Fruit fly (Drosophila melanogaster) whole organism, embryonic: ENCODE measurements around the gene CG7879.
A peak's percentile ranks its signal among the peaks of the same experiment; 100 is the strongest.

Experiments used
- Ada2b ChIP-seq: fragments of 200-800 bp; sonication (Bioruptor generic); IDR thresholded peaks from 2 replicates; pipeline ENCODE4 v1.3.6; 2022; ENCODE audit warnings: missing biosample characterization, missing genetic modification characterization
- Aef1 ChIP-seq: fragments of 200-800 bp; sonication (Bioruptor generic); IDR thresholded peaks from 3 replicates; pipeline ENCODE4 v1.3.6; 2022; ENCODE audit warnings: missing biosample characterization, missing genetic modification characterization
- CG10462 ChIP-seq: fragments of 200-800 bp; sonication (Bioruptor generic); optimal IDR thresholded peaks from 2 replicates; lab custom pipeline; 2016; ENCODE audit warnings: missing biosample characterization, missing genetic modification characterization
- CG12769 ChIP-seq: fragments of 200-800 bp; sonication (Bioruptor generic); optimal IDR thresholded peaks from 2 replicates; lab custom pipeline; 2019; ENCODE audit warnings: missing biosample characterization, mild to moderate bottlenecking, missing genetic modification characterization, moderate library complexity
- CG14965 ChIP-seq: fragments of 200-800 bp; sonication (Bioruptor generic); optimal IDR thresholded peaks from 2 replicates; lab custom pipeline; 2016; ENCODE audit warnings: missing biosample characterization, missing genetic modification characterization, borderline replicate concordance
- CG15514 ChIP-seq: fragments of 200-800 bp; sonication (Bioruptor generic); optimal IDR thresholded peaks from 3 replicates; lab custom pipeline; 2017; ENCODE audit warnings: missing biosample characterization, missing genetic modification characterization, mild to moderate bottlenecking, moderate library complexity, missing genetic modification reagents
- CG1603 ChIP-seq: fragments of 200-800 bp; sonication (Bioruptor generic); optimal IDR thresholded peaks from 2 replicates; lab custom pipeline; 2019; ENCODE audit warnings: missing biosample characterization, mild to moderate bottlenecking, missing genetic modification characterization, moderate library complexity
- CG17328 ChIP-seq: fragments of 200-800 bp; sonication (Bioruptor generic); IDR thresholded peaks from 2 replicates; pipeline ENCODE4 v1.3.6; 2022; ENCODE audit warnings: missing biosample characterization, missing genetic modification characterization
- CG17359 ChIP-seq: fragments of 200-800 bp; sonication (Bioruptor generic); optimal IDR thresholded peaks from 3 replicates; lab custom pipeline; 2018; ENCODE audit warnings: missing biosample characterization, mild to moderate bottlenecking, missing genetic modification characterization, moderate library complexity
- CG17361 ChIP-seq: fragments of 200-800 bp; sonication (Bioruptor generic); IDR thresholded peaks from 3 replicates; pipeline ENCODE4 v1.3.6; 2022; ENCODE audit warnings: missing biosample characterization, missing genetic modification characterization
- CG18011 ChIP-seq: fragments of 200-800 bp; sonication (Bioruptor generic); optimal IDR thresholded peaks from 2 replicates; lab custom pipeline; 2017; ENCODE audit warnings: missing biosample characterization, missing genetic modification characterization, mild to moderate bottlenecking, moderate library complexity, missing genotype
- CG18619 ChIP-seq: fragments of 200-800 bp; sonication (Bioruptor generic); optimal IDR thresholded peaks from 3 replicates; lab custom pipeline; 2017; ENCODE audit warnings: missing biosample characterization, mild to moderate bottlenecking, missing genetic modification characterization
- CG18764 ChIP-seq: fragments of 200-800 bp; sonication (Bioruptor generic); optimal IDR thresholded peaks from 3 replicates; lab custom pipeline; 2016; ENCODE audit warnings: missing biosample characterization, missing genetic modification characterization
- CG4707 ChIP-seq: fragments of 200-800 bp; sonication (Bioruptor generic); optimal IDR thresholded peaks from 2 replicates; lab custom pipeline; 2018; ENCODE audit warnings: missing biosample characterization, mild to moderate bottlenecking, missing genetic modification characterization, moderate library complexity
- CG4820 ChIP-seq: fragments of 200-800 bp; sonication (Bioruptor generic); optimal IDR thresholded peaks from 3 replicates; lab custom pipeline; 2016; ENCODE audit warnings: missing biosample characterization, missing genetic modification characterization
- CG8388 ChIP-seq: fragments of 200-800 bp; sonication (Bioruptor generic); optimal IDR thresholded peaks from 2 replicates; lab custom pipeline; 2019; ENCODE audit warnings: missing biosample characterization, mild to moderate bottlenecking, missing genetic modification characterization, moderate library complexity
- CG9797 ChIP-seq: fragments of 200-800 bp; sonication (Bioruptor generic); optimal IDR thresholded peaks from 3 replicates; lab custom pipeline; 2018; ENCODE audit warnings: missing biosample characterization, mild to moderate bottlenecking, missing genetic modification characterization
- Eip74EF ChIP-seq, 2 experiments: fragments of 200-800 bp in 1 of 2; fragments of >200 bp in 1 of 2; sonication (Bioruptor generic) in 1 of 2; optimal IDR thresholded peaks; 2 replicates each; lab custom pipeline; 2017 to 2019; ENCODE audit warnings: missing biosample characterization in 2 of 2, missing genetic modification characterization in 2 of 2, mild to moderate bottlenecking in 1 of 2, moderate library complexity in 1 of 2
- Ets97D ChIP-seq: fragments of 200-800 bp; sonication (Bioruptor generic); optimal IDR thresholded peaks from 3 replicates; lab custom pipeline; 2016; ENCODE audit warnings: missing biosample characterization, missing genetic modification characterization
- H15 ChIP-seq: fragments of 200-800 bp; sonication (Bioruptor generic); IDR thresholded peaks from 3 replicates; pipeline ENCODE4 v1.3.6; 2022; ENCODE audit warnings: missing biosample characterization, missing genetic modification characterization
- H2.0 ChIP-seq: fragments of 200-800 bp; sonication (Bioruptor generic); IDR thresholded peaks from 2 replicates; pipeline ENCODE4 v1.3.6; 2022; ENCODE audit warnings: missing biosample characterization, missing genetic modification characterization
- HLH54F ChIP-seq: fragments of 200-800 bp; sonication (Bioruptor generic); optimal IDR thresholded peaks from 3 replicates; lab custom pipeline; 2016; ENCODE audit warnings: missing biosample characterization, missing genetic modification characterization
- Myb ChIP-seq: fragments of 200-800 bp; sonication (Bioruptor generic); optimal IDR thresholded peaks from 2 replicates; lab custom pipeline; 2016; ENCODE audit warnings: missing biosample characterization, missing genetic modification characterization
- Oli ChIP-seq: fragments of 200-800 bp; sonication (Bioruptor generic); optimal IDR thresholded peaks from 2 replicates; lab custom pipeline; 2018; ENCODE audit warnings: missing biosample characterization, mild to moderate bottlenecking, missing genetic modification characterization, moderate library complexity
- Poxn ChIP-seq: fragments of 200-800 bp; sonication (Bioruptor generic); IDR thresholded peaks from 2 replicates; pipeline ENCODE4 v1.3.6; 2022; ENCODE audit warnings: missing biosample characterization, missing genetic modification characterization
- Sox102F ChIP-seq: fragments of 200-800 bp; sonication (Bioruptor generic); optimal IDR thresholded peaks from 2 replicates; lab custom pipeline; 2018; ENCODE audit warnings: missing biosample characterization, mild to moderate bottlenecking, missing genetic modification characterization, moderate library complexity
- Spps ChIP-seq: fragments of 200-800 bp; sonication (Bioruptor generic); optimal IDR thresholded peaks from 2 replicates; lab custom pipeline; 2018; ENCODE audit warnings: missing biosample characterization, mild to moderate bottlenecking, missing genetic modification characterization
- ara ChIP-seq: fragments of 200-800 bp; sonication (Bioruptor generic); IDR thresholded peaks from 2 replicates; pipeline ENCODE4 v1.3.6; 2022; ENCODE audit warnings: missing biosample characterization, missing genetic modification characterization
- bigmax ChIP-seq: fragments of 200-800 bp; sonication (Bioruptor generic); optimal IDR thresholded peaks from 2 replicates; lab custom pipeline; 2018; ENCODE audit warnings: missing biosample characterization, mild to moderate bottlenecking, missing genetic modification characterization
- crp ChIP-seq, 2 experiments: fragments of 200-800 bp; sonication (Bioruptor generic); optimal IDR thresholded peaks; 2 replicates in 1 of 2; 3 replicates in 1 of 2; lab custom pipeline; 2017; ENCODE audit warnings: missing biosample characterization in 2 of 2, missing genetic modification characterization in 2 of 2, mild to moderate bottlenecking in 1 of 2, moderate library complexity in 1 of 2
- da ChIP-seq: fragments of 200-800 bp; sonication (Bioruptor generic); optimal IDR thresholded peaks from 2 replicates; lab custom pipeline; 2016; ENCODE audit warnings: missing biosample characterization, missing genetic modification characterization
- dan ChIP-seq: fragments of 200-800 bp; sonication (Bioruptor generic); IDR thresholded peaks from 2 replicates; pipeline ENCODE4 v1.3.6; 2022; ENCODE audit warnings: missing biosample characterization, missing genetic modification characterization
- dmrt11E ChIP-seq: fragments of 200-800 bp; sonication (Bioruptor generic); optimal IDR thresholded peaks from 3 replicates; lab custom pipeline; 2018; ENCODE audit warnings: missing biosample characterization, mild to moderate bottlenecking, missing genetic modification characterization, moderate library complexity
- eve ChIP-seq, 2 experiments: fragments of >200 bp; optimal IDR thresholded peaks; 2 replicates each; lab custom pipeline; 2017; ENCODE audit warnings: missing biosample characterization in 2 of 2, missing genetic modification characterization in 2 of 2
- fd102C ChIP-seq: fragments of 200-800 bp; sonication (Bioruptor generic); optimal IDR thresholded peaks from 2 replicates; lab custom pipeline; 2018; ENCODE audit warnings: missing biosample characterization, mild to moderate bottlenecking, missing genetic modification characterization, moderate library complexity
- h ChIP-seq: fragments of >200 bp; optimal IDR thresholded peaks from 2 replicates; lab custom pipeline; 2017
- hbn ChIP-seq: fragments of 200-800 bp; sonication (Bioruptor generic); IDR thresholded peaks from 2 replicates; pipeline ENCODE4 v1.3.6; 2022; ENCODE audit warnings: missing biosample characterization, missing genetic modification characterization; ENCODE audit not compliant: partially characterized antibody
- kay ChIP-seq: fragments of 200-800 bp; sonication (Bioruptor generic); optimal IDR thresholded peaks from 2 replicates; lab custom pipeline; 2016; ENCODE audit warnings: missing biosample characterization, missing genetic modification characterization
- klu ChIP-seq: fragments of 200-800 bp; sonication (Bioruptor generic); IDR thresholded peaks from 2 replicates; pipeline ENCODE4 v1.3.6; 2022; ENCODE audit warnings: missing biosample characterization, missing genetic modification characterization
- oc ChIP-seq: fragments of 200-800 bp; sonication (Bioruptor generic); optimal IDR thresholded peaks from 2 replicates; lab custom pipeline; 2018; ENCODE audit warnings: missing biosample characterization, mild to moderate bottlenecking, missing genetic modification characterization, moderate library complexity
- pb ChIP-seq: fragments of 200-800 bp; sonication (Bioruptor generic); optimal IDR thresholded peaks from 3 replicates; lab custom pipeline; 2016; ENCODE audit warnings: missing biosample characterization, missing genetic modification characterization
- phol ChIP-seq: fragments of 200-800 bp; sonication (Bioruptor generic); optimal IDR thresholded peaks from 3 replicates; lab custom pipeline; 2018; ENCODE audit warnings: missing biosample characterization, mild to moderate bottlenecking, missing genetic modification characterization, moderate library complexity
- ranshi ChIP-seq: fragments of 200-800 bp; sonication (Bioruptor generic); IDR thresholded peaks from 2 replicates; pipeline ENCODE4 v1.3.6; 2022; ENCODE audit warnings: missing biosample characterization, missing genetic modification characterization
- sens ChIP-seq: fragments of 200-800 bp; sonication (Bioruptor generic); peaks from one replicate; lab custom pipeline; 2016; ENCODE audit warnings: missing biosample characterization, missing genetic modification characterization
- sim ChIP-seq: fragments of 200-800 bp; sonication (Bioruptor generic); IDR thresholded peaks from 2 replicates; pipeline ENCODE4 v1.3.6; 2022; ENCODE audit warnings: missing biosample characterization, missing genetic modification characterization
- sna ChIP-seq: fragments of 200-800 bp; sonication (Bioruptor generic); IDR thresholded peaks from 2 replicates; pipeline ENCODE4 v1.3.6; 2022; ENCODE audit warnings: missing biosample characterization, missing genetic modification characterization; ENCODE audit not compliant: partially characterized antibody
- sqz ChIP-seq: fragments of 200-800 bp; sonication (Bioruptor generic); optimal IDR thresholded peaks from 3 replicates; lab custom pipeline; 2018; ENCODE audit warnings: missing biosample characterization, mild to moderate bottlenecking, missing genetic modification characterization
- sr ChIP-seq: fragments of 200-800 bp; sonication (Bioruptor generic); IDR thresholded peaks from 3 replicates; pipeline ENCODE4 v1.3.6; 2022; ENCODE audit warnings: missing biosample characterization, missing genetic modification characterization
- tio ChIP-seq: fragments of 200-800 bp; sonication (Bioruptor generic); optimal IDR thresholded peaks from 2 replicates; lab custom pipeline; 2017; ENCODE audit warnings: missing biosample characterization, missing genetic modification characterization, inconsistent platforms

CG7879 gene

dm6 chr3L:1546349-1547116 is 21.9 kb downstream of the CG7879 start (continued):
- TF ChIP-seq CG4707 (GFP tag; lab: Kevin White, UChicago) (peak; percentile 13), ara (peak; percentile 36; the same call in 1 of the 2 replicates), hbn (GFP tag; lab: Robert Waterston, UW) (no peak), ranshi (GFP tag; lab: Robert Waterston, UW) (no peak), dan (GFP tag; lab: Robert Waterston, UW) (no peak), Ets97D (GFP tag; lab: Kevin White, UChicago) (no peak), tio (GFP tag; lab: Kevin White, UChicago) (no peak), sna (peak; percentile 40), CG17361 (no peak), kay (peak; percentile 45), CG9797 (GFP tag; lab: Kevin White, UChicago) (no peak), CG18619 (no peak), CG15514 (GFP tag; lab: Kevin White, UChicago) (peak; percentile 19), H15 (GFP tag; lab: Robert Waterston, UW) (no peak), phol (tag; lab: Kevin White, UChicago) (peak; percentile 68), Spps (no peak), sim (GFP tag; lab: Robert Waterston, UW) (no peak), CG8388 (no peak), Sox102F (GFP tag; lab: Kevin White, UChicago) (no peak)

dm6 chr3L:1545693-1546329 is 22.6 kb downstream of the CG7879 start, which contains the start of the genes CG32313 and Pcyt1:
Gene CG32313 (minus strand): TSS chr3L:1545743.
Gene Pcyt1 (plus strand): TSS chr3L:1546092.
- no peak for TF ChIP-seq eve (GFP tag; optimal IDR thresholded peaks at IDR 0.05; lab: Kevin White, UChicago)
- no peak for TF ChIP-seq Oli
- no peak for TF ChIP-seq klu
- TF ChIP-seq h (lab: Kevin White, UChicago): no peak
- TF ChIP-seq Myb: peak; percentile 58
- TF ChIP-seq fd102C (GFP tag; lab: Kevin White, UChicago): no peak
- no peak for TF ChIP-seq CG17328 (GFP tag; lab: Robert Waterston, UW)
- no peak for TF ChIP-seq sqz (GFP tag; lab: Kevin White, UChicago)
- no peak for TF ChIP-seq crp (GFP tag; optimal IDR thresholded peaks at IDR 0.05; lab: Kevin White, UChicago)
- no peak for TF ChIP-seq Aef1
- no peak for TF ChIP-seq H2.0 (GFP tag; lab: Robert Waterston, UW)
- TF ChIP-seq CG18764 (GFP tag; lab: Kevin White, UChicago): no peak
- no peak for TF ChIP-seq CG10462 (GFP tag; lab: Kevin White, UChicago)
- no peak for TF ChIP-seq da (GFP tag; lab: Kevin White, UChicago)
- TF ChIP-seq Ets97D (GFP tag; lab: Kevin White, UChicago): peak; percentile 46
- TF ChIP-seq CG18011 (GFP tag; lab: Kevin White, UChicago): no peak
- TF ChIP-seq pb: no peak
- TF ChIP-seq sr (GFP tag; lab: Robert Waterston, UW): no peak
- TF ChIP-seq dmrt11E (tag; lab: Kevin White, UChicago): no peak
- no peak for TF ChIP-seq oc
- peak; percentile 17 for TF ChIP-seq CG17359 (tag; lab: Kevin White, UChicago)
- peak; percentile 77 for TF ChIP-seq CG1603 (tag; lab: Kevin White, UChicago)
- peak; percentile 73 for TF ChIP-seq bigmax
- no peak for TF ChIP-seq Ada2b (GFP tag; lab: Robert Waterston, UW)
- no peak for TF ChIP-seq CG4820 (GFP tag; lab: Kevin White, UChicago)
- TF ChIP-seq CG12769 (tag; lab: Kevin White, UChicago): peak; percentile 15
- no peak for TF ChIP-seq CG14965 (GFP tag; lab: Kevin White, UChicago)
- TF ChIP-seq Eip74EF (GFP tag; optimal IDR thresholded peaks at IDR 0.05; lab: Kevin White, UChicago): no peak
- TF ChIP-seq HLH54F (GFP tag; lab: Kevin White, UChicago): no peak
- no peak for TF ChIP-seq Poxn (GFP tag; lab: Robert Waterston, UW)
- TF ChIP-seq sens (GFP tag; lab: Kevin White, UChicago): no peak
